Fruit fly (Drosophila melanogaster): Measurements from ENCODE around the gene Npc2c.

- TF ChIP-seq Eip93F (GFP tag; optimal IDR thresholded peaks at IDR 0.05) (no peak), CG11762 (GFP tag; optimal IDR thresholded peaks at IDR 0.05; ENCODE audit: insufficient read depth) (no peak), Hr39 (GFP tag; optimal IDR thresholded peaks at IDR 0.05) (no peak), Lpt (GFP tag; optimal IDR thresholded peaks at IDR 0.05) (no peak), acj6 (GFP tag; optimal IDR thresholded peaks at IDR 0.05) (no peak), svp (GFP tag) (no peak), Blimp-1 (GFP tag; optimal IDR thresholded peaks at IDR 0.05) (no peak), CG6792 (GFP tag; optimal IDR thresholded peaks at IDR 0.05) (no peak), CG6276 (GFP tag; optimal IDR thresholded peaks at IDR 0.05) (no peak), Smox (GFP tag; optimal IDR thresholded peaks at IDR 0.05) (no peak), fkh (GFP tag; optimal IDR thresholded peaks at IDR 0.05) (no peak)
Measured at dm6 chr3R:10086222-10086621, 26.2 kb downstream of the Npc2c start.
